Worm (Caenorhabditis elegans) whole organism, late embryonic: ENCODE measurements around the gene gst-7.
"Not testable (repeated sequence)": the region's sequence is repeated elsewhere in the genome, so short reads cannot be mapped to it uniquely, and the experiment has no call there.

Experiments used
- C38D4.7 ChIP-seq: fragments of 200-800 bp; sonication (Bioruptor generic); optimal IDR thresholded peaks from 2 replicates; lab custom pipeline; 2018; ENCODE audit warnings: mild to moderate bottlenecking, missing genetic modification characterization, moderate library complexity, missing compliant biosample characterization
- K09A11.1 ChIP-seq: sonication (generic microtip); optimal IDR thresholded peaks from 2 replicates; lab custom pipeline; 2017; ENCODE audit warnings: antibody characterized with exemption, mild to moderate bottlenecking, missing genetic modification characterization, missing compliant biosample characterization; ENCODE audit not compliant: insufficient read depth
- T23F11.4 ChIP-seq: fragments of 200-800 bp; sonication (Bioruptor generic); optimal IDR thresholded peaks from 2 replicates; lab custom pipeline; 2018; ENCODE audit warnings: mild to moderate bottlenecking, missing genetic modification characterization, missing compliant biosample characterization
- ahr-1 ChIP-seq: sonication (generic microtip); optimal IDR thresholded peaks from 2 replicates; lab custom pipeline; 2016; ENCODE audit warnings: missing genetic modification characterization, missing compliant biosample characterization
- ama-1 ChIP-seq: fragments of 150-350 bp; optimal IDR thresholded peaks from 2 replicates; lab custom pipeline; 2014
- ceh-34 ChIP-seq: sonication (generic microtip); optimal IDR thresholded peaks from 2 replicates; lab custom pipeline; 2016; ENCODE audit warnings: mild to moderate bottlenecking, missing genetic modification characterization, missing compliant biosample characterization
- ceh-45 ChIP-seq: fragments of 200-800 bp; sonication (Bioruptor generic); IDR thresholded peaks from 2 replicates; pipeline ENCODE4 v1.3.6; 2022; ENCODE audit warnings: missing genetic modification reagents, missing genetic modification characterization, missing compliant biosample characterization
- che-1 ChIP-seq: sonication (generic microtip); optimal IDR thresholded peaks from 2 replicates; lab custom pipeline; 2016; ENCODE audit warnings: mild to moderate bottlenecking, missing genetic modification characterization, missing compliant biosample characterization
- elt-2 ChIP-seq: sonication (generic microtip); optimal IDR thresholded peaks from 2 replicates; lab custom pipeline; 2016; ENCODE audit warnings: missing genetic modification reagents, missing genetic modification characterization, missing compliant biosample characterization
- eyg-1 ChIP-seq: sonication (generic microtip); optimal IDR thresholded peaks from 2 replicates; lab custom pipeline; 2016; ENCODE audit warnings: missing genotype, missing genetic modification characterization, missing compliant biosample characterization
- lin-11 ChIP-seq: fragments of 200-800 bp; sonication (Bioruptor generic); optimal IDR thresholded peaks from 2 replicates; lab custom pipeline; 2018; ENCODE audit warnings: mild to moderate bottlenecking, missing genetic modification characterization, missing compliant biosample characterization
- odd-2 ChIP-seq: sonication (generic microtip); optimal IDR thresholded peaks from 2 replicates; lab custom pipeline; 2017; ENCODE audit warnings: antibody characterized with exemption, mild to moderate bottlenecking, missing genetic modification characterization, missing compliant biosample characterization
- pha-4 ChIP-seq: fragments of 150-350 bp; optimal IDR thresholded peaks from 2 replicates; lab custom pipeline; 2018; ENCODE audit warnings: missing biosample characterization, missing genetic modification reagents, missing genetic modification characterization
- rnt-1 ChIP-seq: sonication (generic microtip); optimal IDR thresholded peaks from 2 replicates; lab custom pipeline; 2016; ENCODE audit warnings: missing genetic modification characterization, missing compliant biosample characterization
- sox-2 ChIP-seq: fragments of 200-800 bp; sonication (Bioruptor generic); IDR thresholded peaks from 2 replicates; pipeline ENCODE4 v1.3.6; 2022; ENCODE audit warnings: missing genetic modification reagents, missing genetic modification characterization, missing compliant biosample characterization
- sox-4 ChIP-seq: sonication (generic microtip); optimal IDR thresholded peaks from 2 replicates; lab custom pipeline; 2017; ENCODE audit warnings: mild to moderate bottlenecking, missing genetic modification characterization, inconsistent platforms, missing compliant biosample characterization
- ttx-3 ChIP-seq: sonication (generic microtip); optimal IDR thresholded peaks from 2 replicates; lab custom pipeline; 2016; ENCODE audit warnings: missing genetic modification reagents, missing genetic modification characterization, missing compliant biosample characterization
- unc-86 ChIP-seq: sonication (generic microtip); optimal IDR thresholded peaks from 2 replicates; lab custom pipeline; 2016; ENCODE audit warnings: missing genetic modification characterization, missing compliant biosample characterization

gst-7 gene

ce11 chrII:4925198-4925764, 43.4 kb downstream of the gst-7 start, which contains the start of gene aagr-2:
Gene aagr-2, minus strand, starts transcription at chrII:4925248.
- TF ChIP-seq ceh-45 (GFP tag; lab: Robert Waterston, UW), result no peak
- TF ChIP-seq odd-2 (tag; lab: Kevin White, UChicago), result no peak
- TF ChIP-seq elt-2 (tag; lab: Kevin White, UChicago), result peak; percentile 99

ce11 chrII:4931286-4931685, 49.4 kb downstream of the gst-7 start:
- TF ChIP-seq ahr-1 (tag; lab: Kevin White, UChicago), result no peak
- no peak for TF ChIP-seq K09A11.1 (tag; lab: Kevin White, UChicago)
- TF ChIP-seq ceh-34 (tag; lab: Kevin White, UChicago), result no peak
- no peak for TF ChIP-seq T23F11.4
- TF ChIP-seq C38D4.7 (GFP tag; lab: Kevin White, UChicago), result no peak
- TF ChIP-seq ttx-3 (tag; lab: Kevin White, UChicago), result no peak
- TF ChIP-seq pha-4 (tag; lab: Kevin White, UChicago), result no peak
- TF ChIP-seq lin-11 (tag; lab: Kevin White, UChicago), result no peak
- no peak for TF ChIP-seq ama-1 (lab: Kevin White, UChicago)
- no peak for TF ChIP-seq sox-2 (GFP tag; lab: Robert Waterston, UW)
- no peak for TF ChIP-seq eyg-1 (tag; lab: Kevin White, UChicago)
- no peak for TF ChIP-seq che-1 (tag; lab: Kevin White, UChicago)
- TF ChIP-seq, all 69 proteins: peak for 0

ce11 chrII:4932727-4933126, 50.9 kb downstream of the gst-7 start, which contains the start of gene msp-152:
Gene msp-152, plus strand, starts transcription at chrII:4933027.
- TF ChIP-seq rnt-1; unc-86 (tag; lab: Kevin White, UChicago); sox-4 (tag; lab: Kevin White, UChicago): not testable (repeated sequence)
